Fruit fly (Drosophila melanogaster) S2 (cell line): ENCODE measurements around the gene Cp38.

Experiments
- CG8478 ChIP-seq: fragments of >200 bp; optimal IDR thresholded peaks from 2 replicates; lab custom pipeline; 2018
- CTCF ChIP-seq, 2 experiments: fragments of >200 bp; optimal IDR thresholded peaks; 2 replicates each; lab custom pipeline; 2018

dm6 chrX:8510731-8511130, 29.1 kb downstream of the Cp38 start:
- no peak for TF ChIP-seq CTCF (optimal IDR thresholded peaks at IDR 0.05; lab: Kevin White, UChicago)
- TF ChIP-seq CG8478 (lab: Kevin White, UChicago), result no peak
